Worm (Caenorhabditis elegans) whole organism, early embryonic: ENCODE measurements around the gene mrpl-22.

Experiments
- F13C5.2 ChIP-seq: sonication (generic microtip); optimal IDR thresholded peaks from 2 replicates; lab custom pipeline; 2017; ENCODE audit warnings: mild to moderate bottlenecking, missing genetic modification characterization, inconsistent platforms, missing compliant biosample characterization
- aly-1 ChIP-seq: sonication (generic microtip); optimal IDR thresholded peaks from 2 replicates; lab custom pipeline; 2016; ENCODE audit warnings: missing genetic modification characterization, missing compliant biosample characterization
- ama-1 ChIP-seq: fragments of 150-350 bp; optimal IDR thresholded peaks from 2 replicates; lab custom pipeline; 2014
- ets-7 ChIP-seq: sonication (generic microtip); optimal IDR thresholded peaks from 2 replicates; lab custom pipeline; 2016; ENCODE audit warnings: missing genotype, missing genetic modification characterization, missing compliant biosample characterization
- flt-1 ChIP-seq: fragments of 200-800 bp; sonication (Bioruptor generic); IDR thresholded peaks from 2 replicates; pipeline ENCODE4 v1.3.6; 2022; ENCODE audit warnings: missing genetic modification characterization, missing compliant biosample characterization
- tbx-37 ChIP-seq: fragments of 200-800 bp; sonication (Bioruptor generic); conservative IDR thresholded peaks from 2 replicates; pipeline ENCODE4 v1.3.6; 2022; ENCODE audit warnings: missing genetic modification reagents, missing genetic modification characterization, missing compliant biosample characterization

ce11 chrIII:10629795-10630194, 14.5 kb downstream of the mrpl-22 start:
- TF ChIP-seq ama-1 (lab: Kevin White, UChicago) (no peak), tbx-37 (GFP tag; lab: Robert Waterston, UW) (no peak), aly-1 (tag; lab: Kevin White, UChicago) (no peak), ets-7 (no peak), flt-1 (no peak), F13C5.2 (tag; lab: Kevin White, UChicago) (no peak)
